Fruit fly (Drosophila melanogaster): ENCODE results near the gene CG14089.

The CG14089 gene

DNA sequence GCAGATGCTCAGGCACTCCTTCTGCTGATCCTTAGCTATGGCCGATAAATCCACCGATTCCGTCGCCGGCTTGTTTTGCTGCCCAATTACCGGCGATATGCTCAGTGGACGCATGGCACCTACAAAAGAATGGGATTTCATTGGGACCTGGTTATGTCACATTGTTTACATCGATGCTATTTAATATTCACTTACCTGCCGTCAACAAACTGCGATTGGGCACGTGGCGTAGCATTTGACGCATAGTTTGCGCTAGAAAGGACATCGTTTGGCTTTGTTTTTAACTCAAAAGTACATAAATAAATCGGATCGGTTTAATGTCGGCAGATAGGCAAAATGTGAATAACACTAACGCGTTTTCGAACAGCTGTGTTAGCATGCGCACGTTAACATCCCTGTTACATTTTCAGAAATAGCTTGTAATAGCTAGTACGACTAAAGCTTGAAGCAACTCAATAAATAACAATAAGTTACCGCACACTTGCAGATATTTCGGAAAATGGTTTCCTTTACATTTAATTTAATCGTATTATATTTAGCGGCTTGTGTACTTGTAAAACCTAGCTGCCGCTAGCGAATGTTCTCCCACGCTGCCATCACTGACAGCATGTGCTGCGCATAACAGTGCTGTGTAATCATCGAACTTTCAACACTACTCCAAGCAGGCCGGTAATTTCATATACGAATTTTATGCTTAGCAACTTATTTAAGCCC, 25.7 kb downstream of the CG14089 start, which contains the start of the genes mRpL21 and rept (continued):
- peak; percentile 38 for TF ChIP-seq CG4282 (GFP tag; optimal IDR thresholded peaks at IDR 0.05)
- no peak for TF ChIP-seq CG8281 (tag; optimal IDR thresholded peaks at IDR 0.05)
- TF ChIP-seq CG10543 (GFP tag; optimal IDR thresholded peaks at IDR 0.05), result peak; percentile 37
- no peak for TF ChIP-seq CG30431 (GFP tag; optimal IDR thresholded peaks at IDR 0.05)
- 0 out of 4 replicates have a peak, but pooled peaks have one; percentile 44 for TF ChIP-seq Dll (GFP tag; IDR thresholded peaks at IDR 0.05; ENCODE audit: partially characterized antibody)
- TF ChIP-seq CG13775 (GFP tag; optimal IDR thresholded peaks at IDR 0.05), result peak; percentile 65
- peak; percentile 8 for TF ChIP-seq exex (tag; optimal IDR thresholded peaks at IDR 0.05)
- TF ChIP-seq slbo (GFP tag; IDR thresholded peaks at IDR 0.05), result peak; percentile 67
- TF ChIP-seq Nf-YC (tag; optimal IDR thresholded peaks at IDR 0.05), result peak; percentile 54
- TF ChIP-seq CG12299 (tag; optimal IDR thresholded peaks at IDR 0.05), result peak; percentile 33
- peak; percentile 22 for TF ChIP-seq pum (GFP tag; optimal IDR thresholded peaks at IDR 0.05)
- TF ChIP-seq Myb (GFP tag; optimal IDR thresholded peaks at IDR 0.05), result peak; percentile 72
- peak; percentile 93 for TF ChIP-seq MBD-R2 (GFP tag; IDR thresholded peaks at IDR 0.05)
- TF ChIP-seq Rfx (GFP tag; IDR thresholded peaks at IDR 0.05), result peak; percentile 77
- TF ChIP-seq Dip3 (GFP tag; optimal IDR thresholded peaks at IDR 0.05), result peak; percentile 49
- no peak for TF ChIP-seq MTF-1 (GFP tag; optimal IDR thresholded peaks at IDR 0.05; ENCODE audit: borderline replicate concordance)
- TF ChIP-seq CG18011 (GFP tag; optimal IDR thresholded peaks at IDR 0.05), result peak; percentile 37
- TF ChIP-seq Atf-2 (GFP tag; optimal IDR thresholded peaks at IDR 0.05), result peak; percentile 28
- peak; percentile 71 for TF ChIP-seq HLH54F (GFP tag; optimal IDR thresholded peaks at IDR 0.05)
- TF ChIP-seq CG18476 (GFP tag; optimal IDR thresholded peaks at IDR 0.05), result peak; percentile 23
- peak; percentile 6 for TF ChIP-seq Deaf1 (tag; optimal IDR thresholded peaks at IDR 0.05)
- TF ChIP-seq zf30C (GFP tag; optimal IDR thresholded peaks at IDR 0.05), result no peak
- TF ChIP-seq pros (GFP tag; optimal IDR thresholded peaks at IDR 0.05), result no peak
- no peak for TF ChIP-seq Gsc (GFP tag; IDR thresholded peaks at IDR 0.05)
- peak; percentile 14 for TF ChIP-seq CG12219 (GFP tag; optimal IDR thresholded peaks at IDR 0.05)
- peak; percentile 57 for TF ChIP-seq CoRest (tag; optimal IDR thresholded peaks at IDR 0.05)
- TF ChIP-seq sim (GFP tag; IDR thresholded peaks at IDR 0.05), result no peak
- peak; percentile 5 for TF ChIP-seq Nf-YB (GFP tag; optimal IDR thresholded peaks at IDR 0.05)
- no peak for TF ChIP-seq CG42726 (GFP tag; IDR thresholded peaks at IDR 0.05; ENCODE audit: partially characterized antibody)
- no peak for TF ChIP-seq lbe (GFP tag; optimal IDR thresholded peaks at IDR 0.05)
- peak; percentile 34 for TF ChIP-seq MESR4 (GFP tag; optimal IDR thresholded peaks at IDR 0.05)
- TF ChIP-seq slp2 (GFP tag; optimal IDR thresholded peaks at IDR 0.05), result no peak
- TF ChIP-seq CG4404 (GFP tag; IDR thresholded peaks at IDR 0.05), result no peak
- no peak for TF ChIP-seq Abd-B (GFP tag; optimal IDR thresholded peaks at IDR 0.05)
- peak; percentile 51 for TF ChIP-seq az2 (GFP tag; optimal IDR thresholded peaks at IDR 0.05)
- TF ChIP-seq gcm (GFP tag; optimal IDR thresholded peaks at IDR 0.05), result no peak
- peak; percentile 43 for TF ChIP-seq da (GFP tag; optimal IDR thresholded peaks at IDR 0.05)
- TF ChIP-seq nerfin-2 (GFP tag; IDR thresholded peaks at IDR 0.05; ENCODE audit: partially characterized antibody), result no peak
- TF ChIP-seq Hr78 (GFP tag; optimal IDR thresholded peaks at IDR 0.05), result no peak
- TF ChIP-seq her (GFP tag; optimal IDR thresholded peaks at IDR 0.05), result peak; percentile 60
- TF ChIP-seq CG43689 (GFP tag; IDR thresholded peaks at IDR 0.05), result no peak
- 0 out of 2 replicates have a peak, but pooled peaks have one; percentile 13 for TF ChIP-seq CG9215 (GFP tag; IDR thresholded peaks at IDR 0.05)
- no peak for TF ChIP-seq oc (tag; optimal IDR thresholded peaks at IDR 0.05)
- TF ChIP-seq abd-A (tag; optimal IDR thresholded peaks at IDR 0.05), result no peak
- TF ChIP-seq mirr (GFP tag; optimal IDR thresholded peaks at IDR 0.05), result no peak
- TF ChIP-seq CG15696 (tag; optimal IDR thresholded peaks at IDR 0.05), result no peak
- TF ChIP-seq NC2α (GFP tag; optimal IDR thresholded peaks at IDR 0.05), result peak; percentile 2
- TF ChIP-seq ttk (GFP tag; IDR thresholded peaks at IDR 0.05), result peak; percentile 5; the same call in 1 of the 2 replicates
- TF ChIP-seq corto (GFP tag; optimal IDR thresholded peaks at IDR 0.05), result no peak
